Fruit fly (Drosophila melanogaster) whole organism, embryonic: ENCODE results near the gene CG31776.

ENCODE experiments used
- BtbVII ChIP-seq: fragments of 200-800 bp; sonication (Bioruptor generic); optimal IDR thresholded peaks from 3 replicates; lab custom pipeline; 2017; ENCODE audit warnings: missing biosample characterization, mild to moderate bottlenecking, missing genetic modification characterization
- CG12744 ChIP-seq: fragments of 200-800 bp; sonication (Bioruptor generic); optimal IDR thresholded peaks from 2 replicates; lab custom pipeline; 2016; ENCODE audit warnings: missing biosample characterization, missing genetic modification characterization
- CG13624 ChIP-seq: fragments of 200-800 bp; sonication (Bioruptor generic); optimal IDR thresholded peaks from 2 replicates; lab custom pipeline; 2016; ENCODE audit warnings: missing biosample characterization, missing genetic modification characterization
- CG13894 ChIP-seq: fragments of 200-800 bp; sonication (Bioruptor generic); optimal IDR thresholded peaks from 3 replicates; lab custom pipeline; 2018; ENCODE audit warnings: missing biosample characterization, mild to moderate bottlenecking, missing genetic modification characterization, moderate library complexity
- CG14014 ChIP-seq: fragments of 200-800 bp; sonication (Bioruptor generic); IDR thresholded peaks from 2 replicates; pipeline ENCODE4 v1.3.6; 2022; ENCODE audit warnings: missing biosample characterization, missing genetic modification characterization
- CG15696 ChIP-seq: fragments of 200-800 bp; sonication (Bioruptor generic); optimal IDR thresholded peaks from 2 replicates; lab custom pipeline; 2019; ENCODE audit warnings: missing biosample characterization, mild to moderate bottlenecking, missing genetic modification characterization, moderate library complexity
- CG1792 ChIP-seq: fragments of 200-800 bp; sonication (Bioruptor generic); optimal IDR thresholded peaks from 2 replicates; lab custom pipeline; 2016; ENCODE audit warnings: missing biosample characterization, missing genetic modification characterization
- CG18262 ChIP-seq: fragments of 200-800 bp; optimal IDR thresholded peaks from 3 replicates; lab custom pipeline; 2019; ENCODE audit warnings: missing biosample characterization, mild to moderate bottlenecking, missing genetic modification characterization, moderate library complexity
- CG2889 ChIP-seq: fragments of 200-800 bp; sonication (Bioruptor generic); IDR thresholded peaks from 3 replicates; pipeline ENCODE4 v1.3.6; 2022; ENCODE audit warnings: missing biosample characterization, missing genetic modification characterization
- CG3838 ChIP-seq: fragments of 200-800 bp; sonication (Bioruptor generic); optimal IDR thresholded peaks from 3 replicates; lab custom pipeline; 2016; ENCODE audit warnings: missing biosample characterization, missing genetic modification characterization
- CG4424 ChIP-seq: fragments of 200-800 bp; sonication (Bioruptor generic); optimal IDR thresholded peaks from 3 replicates; lab custom pipeline; 2016; ENCODE audit warnings: missing biosample characterization, missing genetic modification characterization
- CG4617 ChIP-seq: fragments of 200-800 bp; sonication (Bioruptor generic); optimal IDR thresholded peaks from 3 replicates; lab custom pipeline; 2016; ENCODE audit warnings: missing biosample characterization, missing genetic modification characterization, borderline replicate concordance
- CG6683 ChIP-seq: fragments of 200-800 bp; sonication (Bioruptor generic); optimal IDR thresholded peaks from 2 replicates; lab custom pipeline; 2017; ENCODE audit warnings: missing biosample characterization, mild to moderate bottlenecking, missing genetic modification characterization, missing genetic modification reagents
- CG7271 ChIP-seq: fragments of 200-800 bp; sonication (Bioruptor generic); optimal IDR thresholded peaks from 2 replicates; lab custom pipeline; 2018; ENCODE audit warnings: missing biosample characterization, mild to moderate bottlenecking, missing genetic modification characterization, moderate library complexity
- Dfd ChIP-seq, 2 experiments: fragments of >200 bp; optimal IDR thresholded peaks; 2 replicates each; lab custom pipeline; 2017; ENCODE audit warnings: missing biosample characterization in 2 of 2, missing genetic modification characterization in 2 of 2
- Elba2 ChIP-seq: fragments of 200-800 bp; sonication (Bioruptor generic); optimal IDR thresholded peaks from 3 replicates; lab custom pipeline; 2016; ENCODE audit warnings: missing biosample characterization, missing genetic modification characterization
- HLH3B ChIP-seq: fragments of 200-800 bp; sonication (Bioruptor generic); IDR thresholded peaks from 2 replicates; pipeline ENCODE4 v1.3.6; 2022; ENCODE audit warnings: missing biosample characterization, missing genetic modification characterization
- HmgD ChIP-seq: fragments of 200-800 bp; sonication (Bioruptor generic); optimal IDR thresholded peaks from 3 replicates; lab custom pipeline; 2016; ENCODE audit warnings: missing biosample characterization, missing genetic modification characterization
- Hmx ChIP-seq: fragments of 200-800 bp; sonication (Bioruptor generic); optimal IDR thresholded peaks from 2 replicates; lab custom pipeline; 2016; ENCODE audit warnings: missing biosample characterization, missing genetic modification characterization
- Jarid2 ChIP-seq: fragments of 200-800 bp; sonication (Bioruptor generic); optimal IDR thresholded peaks from 3 replicates; lab custom pipeline; 2017; ENCODE audit warnings: mild to moderate bottlenecking, missing biosample characterization, missing genetic modification reagents, missing genetic modification characterization
- Oaz ChIP-seq: fragments of 200-800 bp; sonication (Bioruptor generic); IDR thresholded peaks from 2 replicates; pipeline ENCODE4 v1.3.6; 2022; ENCODE audit warnings: missing biosample characterization, missing genetic modification characterization
- Poxn ChIP-seq: fragments of 200-800 bp; sonication (Bioruptor generic); IDR thresholded peaks from 2 replicates; pipeline ENCODE4 v1.3.6; 2022; ENCODE audit warnings: missing biosample characterization, missing genetic modification characterization
- Sin3A ChIP-seq: fragments of >200 bp; optimal IDR thresholded peaks from 2 replicates; lab custom pipeline; 2018
- Sry-δ ChIP-seq: fragments of 200-800 bp; sonication (Bioruptor generic); optimal IDR thresholded peaks from 2 replicates; lab custom pipeline; 2016; ENCODE audit warnings: missing biosample characterization, missing genetic modification characterization
- YL-1 ChIP-seq: fragments of 200-800 bp; sonication (Bioruptor generic); optimal IDR thresholded peaks from 3 replicates; lab custom pipeline; 2017; ENCODE audit warnings: missing biosample characterization, mild to moderate bottlenecking, missing genetic modification characterization
- ab ChIP-seq: fragments of 200-800 bp; sonication (Bioruptor generic); optimal IDR thresholded peaks from 2 replicates; lab custom pipeline; 2016; ENCODE audit warnings: missing biosample characterization, missing genetic modification characterization
- ara ChIP-seq: fragments of 200-800 bp; sonication (Bioruptor generic); IDR thresholded peaks from 2 replicates; pipeline ENCODE4 v1.3.6; 2022; ENCODE audit warnings: missing biosample characterization, missing genetic modification characterization
- bigmax ChIP-seq: fragments of 200-800 bp; sonication (Bioruptor generic); optimal IDR thresholded peaks from 2 replicates; lab custom pipeline; 2018; ENCODE audit warnings: missing biosample characterization, mild to moderate bottlenecking, missing genetic modification characterization
- cad ChIP-seq: fragments of >200 bp; optimal IDR thresholded peaks from 2 replicates; lab custom pipeline; 2017; ENCODE audit warnings: missing biosample characterization, missing genetic modification characterization
- chinmo ChIP-seq: fragments of 200-800 bp; sonication (Bioruptor generic); IDR thresholded peaks from 4 replicates; pipeline ENCODE4 v1.3.6; 2022; ENCODE audit warnings: missing biosample characterization, missing genetic modification characterization; ENCODE audit not compliant: partially characterized antibody
- crol ChIP-seq: fragments of 200-800 bp; sonication (Bioruptor generic); IDR thresholded peaks from 2 replicates; pipeline ENCODE4 v1.3.6; 2022; ENCODE audit warnings: missing biosample characterization, missing genetic modification characterization
- gro ChIP-seq: fragments of 200-800 bp; sonication (Bioruptor generic); optimal IDR thresholded peaks from 2 replicates; lab custom pipeline; 2016; ENCODE audit warnings: missing biosample characterization, missing genetic modification characterization
- hbn ChIP-seq: fragments of 200-800 bp; sonication (Bioruptor generic); IDR thresholded peaks from 2 replicates; pipeline ENCODE4 v1.3.6; 2022; ENCODE audit warnings: missing biosample characterization, missing genetic modification characterization; ENCODE audit not compliant: partially characterized antibody
- her ChIP-seq: fragments of 200-800 bp; sonication (Bioruptor generic); optimal IDR thresholded peaks from 2 replicates; lab custom pipeline; 2016; ENCODE audit warnings: missing biosample characterization, missing genetic modification characterization
- kni ChIP-seq: fragments of 200-800 bp; sonication (Bioruptor generic); optimal IDR thresholded peaks from 3 replicates; lab custom pipeline; 2017; ENCODE audit warnings: mild to moderate bottlenecking, missing biosample characterization, missing genetic modification reagents, missing genetic modification characterization
- lbe ChIP-seq: fragments of 200-800 bp; sonication (Bioruptor generic); optimal IDR thresholded peaks from 2 replicates; lab custom pipeline; 2016; ENCODE audit warnings: missing biosample characterization, mild to moderate bottlenecking, missing genetic modification characterization
- lmd ChIP-seq: fragments of 200-800 bp; sonication (Bioruptor generic); IDR thresholded peaks from 2 replicates; pipeline ENCODE4 v1.3.6; 2022; ENCODE audit warnings: missing biosample characterization, missing genetic modification characterization
- lola ChIP-seq, 3 experiments: fragments of >200 bp in 2 of 3; fragments of 200-800 bp in 1 of 3; sonication (Bioruptor generic) in 1 of 3; optimal IDR thresholded peaks; 2 replicates each; lab custom pipeline; 2017 to 2019; ENCODE audit warnings: missing biosample characterization in 3 of 3, missing genetic modification characterization in 3 of 3, mild to moderate bottlenecking in 1 of 3, moderate library complexity in 1 of 3
- maf-S ChIP-seq: fragments of 200-800 bp; sonication (Bioruptor generic); optimal IDR thresholded peaks from 2 replicates; lab custom pipeline; 2016; ENCODE audit warnings: missing biosample characterization, missing genetic modification characterization
- mam ChIP-seq: fragments of 200-800 bp; sonication (Bioruptor generic); optimal IDR thresholded peaks from 3 replicates; lab custom pipeline; 2016; ENCODE audit warnings: missing biosample characterization, missing genetic modification characterization
- mld ChIP-seq: fragments of 200-800 bp; sonication (Bioruptor generic); IDR thresholded peaks from 3 replicates; pipeline ENCODE4 v1.3.6; 2022; ENCODE audit warnings: missing biosample characterization, missing genetic modification characterization; ENCODE audit not compliant: partially characterized antibody
- onecut ChIP-seq: fragments of 200-800 bp; sonication (Bioruptor generic); IDR thresholded peaks from 2 replicates; pipeline ENCODE4 v1.3.6; 2022; ENCODE audit warnings: missing biosample characterization, missing genetic modification characterization
- p53 ChIP-seq: fragments of 200-800 bp; sonication (Bioruptor generic); optimal IDR thresholded peaks from 2 replicates; lab custom pipeline; 2016; ENCODE audit warnings: missing biosample characterization, missing genetic modification characterization
- peb ChIP-seq: fragments of 200-800 bp; sonication (Bioruptor generic); IDR thresholded peaks from 2 replicates; pipeline ENCODE4 v1.3.6; 2022; ENCODE audit warnings: missing biosample characterization, missing genetic modification characterization
- psq ChIP-seq: fragments of 200-800 bp; sonication (Bioruptor generic); optimal IDR thresholded peaks from 2 replicates; lab custom pipeline; 2017; ENCODE audit warnings: missing biosample characterization, missing genetic modification characterization
- ro ChIP-seq: fragments of 200-800 bp; sonication (Bioruptor generic); IDR thresholded peaks from 2 replicates; pipeline ENCODE4 v1.3.6; 2022; ENCODE audit warnings: missing biosample characterization, missing genetic modification characterization
- sd ChIP-seq: fragments of 200-800 bp; sonication (Bioruptor generic); optimal IDR thresholded peaks from 3 replicates; lab custom pipeline; 2018; ENCODE audit warnings: missing biosample characterization, mild to moderate bottlenecking, missing genetic modification characterization, moderate library complexity
- sens-2 ChIP-seq: fragments of 200-800 bp; sonication (Bioruptor generic); IDR thresholded peaks from 2 replicates; pipeline ENCODE4 v1.3.6; 2022; ENCODE audit warnings: missing biosample characterization, missing genetic modification characterization
- so ChIP-seq: fragments of 200-800 bp; sonication (Bioruptor generic); IDR thresholded peaks from 3 replicates; pipeline ENCODE4 v1.3.6; 2022; ENCODE audit warnings: missing biosample characterization, missing genetic modification characterization
- zen ChIP-seq: fragments of 200-800 bp; sonication (Bioruptor generic); optimal IDR thresholded peaks from 3 replicates; lab custom pipeline; 2018; ENCODE audit warnings: missing biosample characterization, mild to moderate bottlenecking, missing genetic modification characterization, moderate library complexity
- zfh1 ChIP-seq: fragments of 200-800 bp; sonication (Bioruptor generic); IDR thresholded peaks from 3 replicates; pipeline ENCODE4 v1.3.6; 2022; ENCODE audit warnings: missing biosample characterization, missing genetic modification characterization

CG31776 gene

DNA sequence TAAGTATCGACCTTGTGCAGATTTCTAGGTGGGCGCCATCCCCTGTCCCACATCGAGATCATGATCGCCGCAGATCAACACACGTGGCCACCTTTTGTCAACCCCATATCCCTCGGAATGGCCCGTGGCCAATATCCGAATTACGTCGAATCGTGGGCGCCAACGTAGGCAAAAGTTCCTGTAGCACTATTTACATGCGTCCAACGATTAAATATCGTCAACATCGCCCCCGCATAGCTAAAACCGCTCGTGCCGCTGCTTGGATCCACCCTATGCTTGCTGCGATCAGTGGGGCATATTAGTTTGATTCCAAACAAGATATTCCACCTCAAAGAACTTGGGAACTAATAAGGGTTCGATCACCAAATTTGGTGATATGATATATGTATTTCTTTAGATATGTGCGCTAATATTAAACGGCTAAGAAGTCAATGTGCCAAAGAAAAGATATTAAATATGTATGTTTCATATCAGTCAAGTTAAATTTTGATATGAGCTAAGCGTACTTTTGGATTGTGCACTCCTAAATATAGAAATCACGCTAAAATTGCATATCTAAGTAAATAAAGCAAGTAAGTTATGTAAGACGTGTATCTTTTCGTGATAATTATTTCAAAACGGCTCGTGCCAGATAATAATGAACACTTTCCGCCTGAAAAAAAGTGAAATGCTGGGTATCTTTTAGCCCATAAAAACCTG lies 7.2 kb downstream of the CG31776 start (continued):
- TF ChIP-seq zfh1 (GFP tag; lab: Robert Waterston, UW) (no peak), onecut (GFP tag; lab: Robert Waterston, UW) (no peak), CG6683 (GFP tag; lab: Kevin White, UChicago) (no peak), CG18262 (peak; percentile 28), sd (peak; percentile 38), chinmo (GFP tag; lab: Robert Waterston, UW) (peak; percentile 53; the same call in 1 of the 4 replicates), CG14014 (peak; percentile 48; the same call in 1 of the 2 replicates), CG3838 (GFP tag; lab: Kevin White, UChicago) (no peak), ara (no peak), her (GFP tag; lab: Kevin White, UChicago) (peak; percentile 5), Hmx (GFP tag; lab: Kevin White, UChicago) (peak; percentile 23), hbn (GFP tag; lab: Robert Waterston, UW) (no peak), HLH3B (no peak; the same call in 1 of the 2 replicates), Elba2 (GFP tag; lab: Kevin White, UChicago) (no peak), YL-1 (no peak), so (GFP tag; lab: Robert Waterston, UW) (no peak), CG7271 (tag; lab: Kevin White, UChicago) (no peak), CG4617 (no peak), Dfd (GFP tag; optimal IDR thresholded peaks at IDR 0.05; lab: Kevin White, UChicago) (no peak), sens-2 (GFP tag; lab: Robert Waterston, UW) (no peak), p53 (GFP tag; lab: Kevin White, UChicago) (no peak), CG2889 (no peak), zen (no peak), mam (GFP tag; lab: Kevin White, UChicago) (peak; percentile 51), cad (GFP tag; lab: Kevin White, UChicago) (no peak), CG1792 (GFP tag; lab: Kevin White, UChicago) (peak; percentile 29), BtbVII (GFP tag; lab: Kevin White, UChicago) (no peak), psq (no peak), HmgD (no peak), maf-S (GFP tag; lab: Kevin White, UChicago) (peak; percentile 47), bigmax (GFP tag; lab: Kevin White, UChicago) (no peak), Jarid2 (GFP tag; lab: Kevin White, UChicago) (no peak), CG4424 (GFP tag; lab: Kevin White, UChicago) (peak; percentile 33), crol (GFP tag; lab: Robert Waterston, UW) (peak; percentile 7; the same call in 1 of the 2 replicates), gro (GFP tag; lab: Kevin White, UChicago) (peak; percentile 1), Oaz (GFP tag; lab: Robert Waterston, UW) (no peak), CG13624 (GFP tag; lab: Kevin White, UChicago) (peak; percentile 36), Sry-δ (GFP tag; lab: Kevin White, UChicago) (no peak), mld (GFP tag; lab: Robert Waterston, UW) (no peak), ab (no peak), Poxn (no peak), lbe (GFP tag; lab: Kevin White, UChicago) (no peak), Sin3A (lab: Kevin White, UChicago) (no peak), kni (GFP tag; lab: Kevin White, UChicago) (no peak), lmd (peak; percentile 34; the same call in 1 of the 2 replicates), ro (GFP tag; lab: Robert Waterston, UW) (no peak), CG13894 (tag; lab: Kevin White, UChicago) (no peak), CG12744 (GFP tag; lab: Kevin White, UChicago) (no peak), lola (GFP tag; optimal IDR thresholded peaks at IDR 0.05; lab: Kevin White, UChicago) (peak in 1 of 3 experiments; percentile 1), peb (no peak), CG15696 (tag; lab: Kevin White, UChicago) (no peak)
